Fruit fly (Drosophila melanogaster) whole organism, embryonic: ENCODE data around the gene CG12589.

Experiments used
- Asciz ChIP-seq: fragments of 200-800 bp; sonication (Bioruptor generic); optimal IDR thresholded peaks from 2 replicates; lab custom pipeline; 2017; ENCODE audit warnings: missing biosample characterization, mild to moderate bottlenecking, missing genetic modification characterization, missing genetic modification reagents
- BEAF-32 ChIP-seq: fragments of 200-800 bp; sonication (Bioruptor generic); optimal IDR thresholded peaks from 3 replicates; lab custom pipeline; 2017; ENCODE audit warnings: missing biosample characterization, missing genetic modification characterization, mild to moderate bottlenecking, moderate library complexity, missing genetic modification reagents
- BtbVII ChIP-seq: fragments of 200-800 bp; sonication (Bioruptor generic); optimal IDR thresholded peaks from 3 replicates; lab custom pipeline; 2017; ENCODE audit warnings: missing biosample characterization, mild to moderate bottlenecking, missing genetic modification characterization
- CG11247 ChIP-seq: fragments of 200-800 bp; sonication (Bioruptor generic); IDR thresholded peaks from 2 replicates; pipeline ENCODE4 v1.3.6; 2022; ENCODE audit warnings: missing biosample characterization, missing genetic modification characterization
- CG12769 ChIP-seq: fragments of 200-800 bp; sonication (Bioruptor generic); optimal IDR thresholded peaks from 2 replicates; lab custom pipeline; 2019; ENCODE audit warnings: missing biosample characterization, mild to moderate bottlenecking, missing genetic modification characterization, moderate library complexity
- CG15479 ChIP-seq: fragments of 200-800 bp; sonication (Bioruptor generic); optimal IDR thresholded peaks from 3 replicates; lab custom pipeline; 2019; ENCODE audit warnings: missing biosample characterization, mild to moderate bottlenecking, missing genetic modification characterization, moderate library complexity
- CG15514 ChIP-seq: fragments of 200-800 bp; sonication (Bioruptor generic); optimal IDR thresholded peaks from 3 replicates; lab custom pipeline; 2017; ENCODE audit warnings: missing biosample characterization, missing genetic modification characterization, mild to moderate bottlenecking, moderate library complexity, missing genetic modification reagents
- CG17186 ChIP-seq: fragments of 200-800 bp; sonication (Bioruptor generic); optimal IDR thresholded peaks from 3 replicates; lab custom pipeline; 2017; ENCODE audit warnings: missing biosample characterization, missing genetic modification reagents, missing genetic modification characterization
- CG2889 ChIP-seq: fragments of 200-800 bp; sonication (Bioruptor generic); IDR thresholded peaks from 3 replicates; pipeline ENCODE4 v1.3.6; 2022; ENCODE audit warnings: missing biosample characterization, missing genetic modification characterization
- CG30403 ChIP-seq: fragments of 200-800 bp; sonication (Bioruptor generic); optimal IDR thresholded peaks from 3 replicates; lab custom pipeline; 2016; ENCODE audit warnings: missing biosample characterization, missing genetic modification characterization
- CG3065 ChIP-seq: fragments of 200-800 bp; sonication (Bioruptor generic); optimal IDR thresholded peaks from 2 replicates; lab custom pipeline; 2016; ENCODE audit warnings: missing biosample characterization, missing genetic modification characterization
- CG33557 ChIP-seq: fragments of 200-800 bp; sonication (Bioruptor generic); optimal IDR thresholded peaks from 2 replicates; lab custom pipeline; 2019; ENCODE audit warnings: missing biosample characterization, mild to moderate bottlenecking, missing genetic modification characterization, moderate library complexity
- CG3407 ChIP-seq: fragments of 200-800 bp; sonication (Bioruptor generic); optimal IDR thresholded peaks from 2 replicates; lab custom pipeline; 2018; ENCODE audit warnings: missing biosample characterization, mild to moderate bottlenecking, missing genetic modification characterization
- CG6791 ChIP-seq: fragments of 200-800 bp; sonication (Bioruptor generic); IDR thresholded peaks from 3 replicates; pipeline ENCODE4 v1.3.6; 2022; ENCODE audit warnings: missing biosample characterization, missing genetic modification characterization; ENCODE audit not compliant: partially characterized antibody
- CG7839 ChIP-seq: fragments of 200-800 bp; sonication (Bioruptor generic); optimal IDR thresholded peaks from 3 replicates; lab custom pipeline; 2018; ENCODE audit warnings: missing biosample characterization, mild to moderate bottlenecking, missing genetic modification characterization, moderate library complexity
- CG8281 ChIP-seq: fragments of 200-800 bp; sonication (Bioruptor generic); optimal IDR thresholded peaks from 2 replicates; lab custom pipeline; 2018; ENCODE audit warnings: missing biosample characterization, mild to moderate bottlenecking, missing genetic modification characterization, moderate library complexity
- CG8290 ChIP-seq, 3 experiments: fragments of 200-800 bp; sonication (Bioruptor generic); optimal IDR thresholded peaks; 2 replicates each; lab custom pipeline; 2016 to 2019; ENCODE audit warnings: missing biosample characterization in 3 of 3, missing genetic modification characterization in 3 of 3, mild to moderate bottlenecking in 2 of 3, moderate library complexity in 1 of 3
- CG8765 ChIP-seq: fragments of 200-800 bp; sonication (Bioruptor generic); IDR thresholded peaks from 2 replicates; pipeline ENCODE4 v1.3.6; 2022; ENCODE audit warnings: missing biosample characterization, missing genetic modification characterization
- Chrac-16 ChIP-seq: fragments of 200-800 bp; sonication (Bioruptor generic); optimal IDR thresholded peaks from 3 replicates; lab custom pipeline; 2016; ENCODE audit warnings: missing biosample characterization, missing genetic modification characterization
- Dad ChIP-seq: fragments of 200-800 bp; sonication (Bioruptor generic); optimal IDR thresholded peaks from 3 replicates; lab custom pipeline; 2016; ENCODE audit warnings: missing biosample characterization, missing genetic modification characterization
- E2f2 ChIP-seq: fragments of 200-800 bp; sonication (Bioruptor generic); IDR thresholded peaks from 2 replicates; pipeline ENCODE4 v1.3.6; 2022; ENCODE audit warnings: missing biosample characterization, missing genetic modification characterization
- Eip74EF ChIP-seq, 2 experiments: fragments of 200-800 bp in 1 of 2; fragments of >200 bp in 1 of 2; sonication (Bioruptor generic) in 1 of 2; optimal IDR thresholded peaks; 2 replicates each; lab custom pipeline; 2017 to 2019; ENCODE audit warnings: missing biosample characterization in 2 of 2, missing genetic modification characterization in 2 of 2, mild to moderate bottlenecking in 1 of 2, moderate library complexity in 1 of 2
- Hmr ChIP-seq: fragments of 200-800 bp; sonication (Bioruptor generic); optimal IDR thresholded peaks from 3 replicates; lab custom pipeline; 2017; ENCODE audit warnings: mild to moderate bottlenecking, missing biosample characterization, missing genetic modification reagents, missing genetic modification characterization
- Lhr ChIP-seq: fragments of 200-800 bp; sonication (Bioruptor generic); optimal IDR thresholded peaks from 3 replicates; lab custom pipeline; 2017; ENCODE audit warnings: mild to moderate bottlenecking, missing biosample characterization, missing genetic modification reagents, missing genetic modification characterization
- Med ChIP-seq: fragments of 200-800 bp; sonication (Bioruptor generic); peaks from one replicate; lab custom pipeline; 2016; ENCODE audit warnings: missing biosample characterization, missing genetic modification characterization, mild to moderate bottlenecking, inconsistent platforms, moderate library complexity
- Ravus ChIP-seq: fragments of 200-800 bp; sonication (Bioruptor generic); IDR thresholded peaks from 2 replicates; pipeline ENCODE4 v1.3.6; 2022; ENCODE audit warnings: missing biosample characterization, missing genetic modification characterization
- Rfx ChIP-seq: fragments of 200-800 bp; sonication (Bioruptor generic); IDR thresholded peaks from 2 replicates; pipeline ENCODE4 v1.3.6; 2022; ENCODE audit warnings: missing biosample characterization, missing genetic modification characterization
- Side ChIP-seq: fragments of 200-800 bp; sonication (Bioruptor generic); optimal IDR thresholded peaks from 2 replicates; lab custom pipeline; 2016; ENCODE audit warnings: missing biosample characterization, missing genetic modification characterization
- Ssrp ChIP-seq: fragments of 200-800 bp; sonication (Bioruptor generic); optimal IDR thresholded peaks from 2 replicates; lab custom pipeline; 2018; ENCODE audit warnings: missing biosample characterization, mild to moderate bottlenecking, missing genetic modification characterization, moderate library complexity
- YL-1 ChIP-seq: fragments of 200-800 bp; sonication (Bioruptor generic); optimal IDR thresholded peaks from 3 replicates; lab custom pipeline; 2017; ENCODE audit warnings: missing biosample characterization, mild to moderate bottlenecking, missing genetic modification characterization
- ash1 ChIP-seq: fragments of 200-800 bp; sonication (Bioruptor generic); optimal IDR thresholded peaks from 2 replicates; lab custom pipeline; 2018; ENCODE audit warnings: missing biosample characterization, mild to moderate bottlenecking, missing genetic modification characterization
- cas ChIP-seq: fragments of 200-800 bp; sonication (Bioruptor generic); IDR thresholded peaks from 2 replicates; pipeline ENCODE4 v1.3.6; 2022; ENCODE audit warnings: missing biosample characterization, missing genetic modification characterization
- chinmo ChIP-seq: fragments of 200-800 bp; sonication (Bioruptor generic); IDR thresholded peaks from 4 replicates; pipeline ENCODE4 v1.3.6; 2022; ENCODE audit warnings: missing biosample characterization, missing genetic modification characterization; ENCODE audit not compliant: partially characterized antibody
- dm ChIP-seq: fragments of 200-800 bp; sonication (Bioruptor generic); optimal IDR thresholded peaks from 3 replicates; lab custom pipeline; 2016; ENCODE audit warnings: missing biosample characterization, missing genetic modification characterization
- exex ChIP-seq: fragments of 200-800 bp; sonication (Bioruptor generic); optimal IDR thresholded peaks from 4 replicates; lab custom pipeline; 2018; ENCODE audit warnings: missing biosample characterization, mild to moderate bottlenecking, missing genetic modification characterization, moderate library complexity
- ind ChIP-seq: fragments of 200-800 bp; sonication (Bioruptor generic); optimal IDR thresholded peaks from 3 replicates; lab custom pipeline; 2016; ENCODE audit warnings: missing biosample characterization, missing genetic modification characterization
- kni ChIP-seq: fragments of 200-800 bp; sonication (Bioruptor generic); optimal IDR thresholded peaks from 3 replicates; lab custom pipeline; 2017; ENCODE audit warnings: mild to moderate bottlenecking, missing biosample characterization, missing genetic modification reagents, missing genetic modification characterization
- lola ChIP-seq, 3 experiments: fragments of >200 bp in 2 of 3; fragments of 200-800 bp in 1 of 3; sonication (Bioruptor generic) in 1 of 3; optimal IDR thresholded peaks; 2 replicates each; lab custom pipeline; 2017 to 2019; ENCODE audit warnings: missing biosample characterization in 3 of 3, missing genetic modification characterization in 3 of 3, mild to moderate bottlenecking in 1 of 3, moderate library complexity in 1 of 3
- luna ChIP-seq: fragments of 200-800 bp; sonication (Bioruptor generic); optimal IDR thresholded peaks from 2 replicates; lab custom pipeline; 2016; ENCODE audit warnings: missing biosample characterization, missing genetic modification characterization
- mld ChIP-seq: fragments of 200-800 bp; sonication (Bioruptor generic); IDR thresholded peaks from 3 replicates; pipeline ENCODE4 v1.3.6; 2022; ENCODE audit warnings: missing biosample characterization, missing genetic modification characterization; ENCODE audit not compliant: partially characterized antibody
- nmo ChIP-seq: fragments of 200-800 bp; sonication (Bioruptor generic); optimal IDR thresholded peaks from 2 replicates; lab custom pipeline; 2018; ENCODE audit warnings: missing biosample characterization, mild to moderate bottlenecking, missing genetic modification characterization, moderate library complexity
- nom ChIP-seq: fragments of 200-800 bp; sonication (Bioruptor generic); optimal IDR thresholded peaks from 2 replicates; lab custom pipeline; 2017; ENCODE audit warnings: missing biosample characterization, missing genetic modification characterization, mild to moderate bottlenecking, moderate library complexity, missing genetic modification reagents
- salm ChIP-seq: fragments of 200-800 bp; sonication (Bioruptor generic); optimal IDR thresholded peaks from 2 replicates; lab custom pipeline; 2018; ENCODE audit warnings: missing biosample characterization, mild to moderate bottlenecking, missing genetic modification characterization
- sd ChIP-seq: fragments of 200-800 bp; sonication (Bioruptor generic); optimal IDR thresholded peaks from 3 replicates; lab custom pipeline; 2018; ENCODE audit warnings: missing biosample characterization, mild to moderate bottlenecking, missing genetic modification characterization, moderate library complexity
- slbo ChIP-seq: fragments of 200-800 bp; sonication (Bioruptor generic); IDR thresholded peaks from 2 replicates; pipeline ENCODE4 v1.3.6; 2022; ENCODE audit warnings: missing biosample characterization, missing genetic modification characterization
- sna ChIP-seq: fragments of 200-800 bp; sonication (Bioruptor generic); IDR thresholded peaks from 2 replicates; pipeline ENCODE4 v1.3.6; 2022; ENCODE audit warnings: missing biosample characterization, missing genetic modification characterization; ENCODE audit not compliant: partially characterized antibody
- ssp ChIP-seq: fragments of 200-800 bp; sonication (Bioruptor generic); IDR thresholded peaks from 2 replicates; pipeline ENCODE4 v1.3.6; 2022; ENCODE audit warnings: missing biosample characterization, missing genetic modification characterization
- yki ChIP-seq: fragments of >200 bp; optimal IDR thresholded peaks from 3 replicates; lab custom pipeline; 2018
- zfh1 ChIP-seq: fragments of 200-800 bp; sonication (Bioruptor generic); IDR thresholded peaks from 3 replicates; pipeline ENCODE4 v1.3.6; 2022; ENCODE audit warnings: missing biosample characterization, missing genetic modification characterization

CG12589 gene

DNA sequence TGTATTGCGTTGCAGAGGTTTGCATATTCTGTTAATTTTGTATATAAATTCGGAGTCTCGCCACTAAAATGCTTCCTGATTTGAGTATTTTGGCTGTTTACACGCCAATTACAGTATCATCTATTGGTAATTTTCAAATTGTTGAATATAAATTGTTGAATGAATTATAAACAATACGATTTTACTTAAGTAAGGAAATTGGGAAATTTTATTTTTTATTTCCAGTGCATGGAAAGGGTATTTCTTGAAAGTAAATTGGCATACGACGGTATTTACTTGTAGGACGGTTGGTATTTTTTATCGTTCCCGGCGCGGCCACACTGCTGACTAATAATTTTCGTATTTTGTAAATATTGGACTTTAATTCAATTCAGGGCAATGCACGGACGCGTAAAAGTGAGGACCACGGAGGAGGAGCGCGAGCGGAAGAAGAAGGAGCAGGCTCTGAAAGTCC lies 11.0 kb downstream of the CG12589 start, which contains the start of gene RabGGTa (continued):
- TF ChIP-seq ind (peak; percentile 42), Side (peak; percentile 16), CG15514 (GFP tag; lab: Kevin White, UChicago) (peak; percentile 40), CG8281 (peak; percentile 31), yki (lab: Kevin White, UChicago) (no peak), CG2889 (GFP tag; lab: Robert Waterston, UW) (peak; percentile 67; the same call in 2 of the 3 replicates), BEAF-32 (GFP tag; lab: Kevin White, UChicago) (peak; percentile 9), mld (no peak), dm (GFP tag; lab: Kevin White, UChicago) (peak; percentile 29), YL-1 (peak; percentile 85), ash1 (no peak), CG8290 (GFP tag; optimal IDR thresholded peaks at IDR 0.05; lab: Kevin White, UChicago) (peak; percentile 31), CG8290 (tag; optimal IDR thresholded peaks at IDR 0.05; lab: Kevin White, UChicago) (peak; percentile 13 to 60), Dad (GFP tag; lab: Kevin White, UChicago) (peak; percentile 38), Ravus (GFP tag; lab: Robert Waterston, UW) (peak; percentile 24; the same call in 1 of the 2 replicates), cas (GFP tag; lab: Robert Waterston, UW) (peak; percentile 42; the same call in 1 of the 2 replicates), CG12769 (peak; percentile 75), CG3065 (no peak), CG7839 (tag; lab: Kevin White, UChicago) (peak; percentile 71), zfh1 (GFP tag; lab: Robert Waterston, UW) (peak; percentile 62; the same call in 2 of the 3 replicates), CG3407 (GFP tag; lab: Kevin White, UChicago) (peak; percentile 27), sna (no peak), E2f2 (GFP tag; lab: Robert Waterston, UW) (peak; percentile 39), CG6791 (GFP tag; lab: Robert Waterston, UW) (no peak), Hmr (GFP tag; lab: Kevin White, UChicago) (peak; percentile 72), CG30403 (GFP tag; lab: Kevin White, UChicago) (peak; percentile 75), exex (tag; lab: Kevin White, UChicago) (no peak), Chrac-16 (peak; percentile 40), luna (no peak), Asciz (GFP tag; lab: Kevin White, UChicago) (peak; percentile 14), salm (tag; lab: Kevin White, UChicago) (no peak), Med (GFP tag; lab: Kevin White, UChicago) (peak; percentile 92), CG8765 (no peak), CG33557 (GFP tag; lab: Kevin White, UChicago) (no peak), chinmo (GFP tag; lab: Robert Waterston, UW) (no peak), Rfx (GFP tag; lab: Robert Waterston, UW) (peak; percentile 72), CG17186 (no peak), BtbVII (GFP tag; lab: Kevin White, UChicago) (peak; percentile 43), CG11247 (GFP tag; lab: Robert Waterston, UW) (peak; percentile 59), Ssrp (tag; lab: Kevin White, UChicago) (peak; percentile 79), CG15479 (GFP tag; lab: Kevin White, UChicago) (no peak), Lhr (GFP tag; lab: Kevin White, UChicago) (peak; percentile 67), nom (GFP tag; lab: Kevin White, UChicago) (no peak), nmo (GFP tag; lab: Kevin White, UChicago) (peak; percentile 77), slbo (peak; percentile 81), ssp (GFP tag; lab: Robert Waterston, UW) (peak; percentile 40), kni (GFP tag; lab: Kevin White, UChicago) (no peak), Eip74EF (GFP tag; optimal IDR thresholded peaks at IDR 0.05; lab: Kevin White, UChicago) (peak in 1 of 2 experiments; percentile 60), lola (GFP tag; optimal IDR thresholded peaks at IDR 0.05; lab: Kevin White, UChicago) (peak in 1 of 3 experiments; percentile 60), sd (no peak)
